Worm (Caenorhabditis elegans): Measurements from ENCODE around the gene sec-5.

- TF ChIP-seq skn-1 (tag; optimal IDR thresholded peaks at IDR 0.05) (no peak), unc-39 (tag; optimal IDR thresholded peaks at IDR 0.05) (no peak), R02D3.7 (tag; optimal IDR thresholded peaks at IDR 0.05) (no peak), pqm-1 (tag; optimal IDR thresholded peaks at IDR 0.05) (no peak), nhr-28 (tag; optimal IDR thresholded peaks at IDR 0.05) (no peak), unc-62 (GFP tag; optimal IDR thresholded peaks at IDR 0.05) (no peak), ama-1 (optimal IDR thresholded peaks at IDR 0.05) (no peak), sea-2 (GFP tag; optimal IDR thresholded peaks at IDR 0.05) (no peak), ZK546.5 (tag; optimal IDR thresholded peaks at IDR 0.05) (no peak), ceh-16 (tag; optimal IDR thresholded peaks at IDR 0.05) (no peak)
These were observed 13.7 kb upstream of the sec-5 start for ce11 chrII:9190513-9191099.
